Fruit fly (Drosophila melanogaster) whole organism, embryonic: Measurements from ENCODE around the gene net.

ENCODE experiments used
- Asciz ChIP-seq: fragments of 200-800 bp; sonication (Bioruptor generic); optimal IDR thresholded peaks from 2 replicates; lab custom pipeline; 2017; ENCODE audit warnings: missing biosample characterization, mild to moderate bottlenecking, missing genetic modification characterization, missing genetic modification reagents
- B-H1 ChIP-seq: fragments of 200-800 bp; sonication (Bioruptor generic); IDR thresholded peaks from 3 replicates; pipeline ENCODE4 v1.3.6; 2022; ENCODE audit warnings: missing biosample characterization, missing genetic modification characterization
- CG10209 ChIP-seq: fragments of 200-800 bp; sonication (Bioruptor generic); optimal IDR thresholded peaks from 3 replicates; lab custom pipeline; 2017; ENCODE audit warnings: missing biosample characterization, mild to moderate bottlenecking, missing genetic modification characterization, missing genetic modification reagents
- CG11560 ChIP-seq: fragments of 200-800 bp; sonication (Bioruptor generic); IDR thresholded peaks from 3 replicates; pipeline ENCODE4 v1.3.6; 2022; ENCODE audit warnings: missing biosample characterization, missing genetic modification characterization
- CG13123 ChIP-seq: fragments of 200-800 bp; sonication (Bioruptor generic); optimal IDR thresholded peaks from 2 replicates; lab custom pipeline; 2016; ENCODE audit warnings: missing biosample characterization, missing genetic modification characterization
- CG13775 ChIP-seq: fragments of 200-800 bp; sonication (Bioruptor generic); optimal IDR thresholded peaks from 3 replicates; lab custom pipeline; 2017; ENCODE audit warnings: missing biosample characterization, mild to moderate bottlenecking, missing genetic modification characterization
- CG16779 ChIP-seq: fragments of 200-800 bp; sonication (Bioruptor generic); IDR thresholded peaks from 2 replicates; pipeline ENCODE4 v1.3.6; 2022; ENCODE audit warnings: missing biosample characterization, missing genetic modification characterization
- CG16863 ChIP-seq: fragments of 200-800 bp; sonication (Bioruptor generic); optimal IDR thresholded peaks from 3 replicates; lab custom pipeline; 2016; ENCODE audit warnings: missing biosample characterization, missing genetic modification characterization
- CG17328 ChIP-seq: fragments of 200-800 bp; sonication (Bioruptor generic); IDR thresholded peaks from 2 replicates; pipeline ENCODE4 v1.3.6; 2022; ENCODE audit warnings: missing biosample characterization, missing genetic modification characterization
- CG17568 ChIP-seq: fragments of 200-800 bp; sonication (Bioruptor generic); optimal IDR thresholded peaks from 2 replicates; lab custom pipeline; 2018; ENCODE audit warnings: missing biosample characterization, mild to moderate bottlenecking, missing genetic modification characterization, moderate library complexity
- CG18764 ChIP-seq: fragments of 200-800 bp; sonication (Bioruptor generic); optimal IDR thresholded peaks from 3 replicates; lab custom pipeline; 2016; ENCODE audit warnings: missing biosample characterization, missing genetic modification characterization
- CG2712 ChIP-seq: fragments of 200-800 bp; optimal IDR thresholded peaks from 3 replicates; lab custom pipeline; 2019; ENCODE audit warnings: missing biosample characterization, mild to moderate bottlenecking, missing genetic modification characterization, moderate library complexity
- CG34422 ChIP-seq: fragments of 200-800 bp; sonication (Bioruptor generic); IDR thresholded peaks from 3 replicates; pipeline ENCODE4 v1.3.6; 2022; ENCODE audit warnings: missing biosample characterization, missing genetic modification characterization
- CG3995 ChIP-seq: fragments of 200-800 bp; sonication (Bioruptor generic); optimal IDR thresholded peaks from 3 replicates; lab custom pipeline; 2016; ENCODE audit warnings: missing biosample characterization, missing genetic modification characterization
- CG4282 ChIP-seq: fragments of 200-800 bp; sonication (Bioruptor generic); optimal IDR thresholded peaks from 2 replicates; lab custom pipeline; 2016; ENCODE audit warnings: missing biosample characterization, missing genetic modification characterization
- CG4730 ChIP-seq: fragments of 200-800 bp; sonication (Bioruptor generic); IDR thresholded peaks from 2 replicates; pipeline ENCODE4 v1.3.6; 2022; ENCODE audit warnings: missing biosample characterization, missing genetic modification characterization
- CG5245 ChIP-seq: fragments of 200-800 bp; sonication (Bioruptor generic); optimal IDR thresholded peaks from 3 replicates; lab custom pipeline; 2016; ENCODE audit warnings: missing biosample characterization, missing genetic modification characterization
- CG6813 ChIP-seq: fragments of 200-800 bp; sonication (Bioruptor generic); optimal IDR thresholded peaks from 2 replicates; lab custom pipeline; 2017; ENCODE audit warnings: missing biosample characterization, missing genetic modification characterization, mild to moderate bottlenecking, moderate library complexity, missing genetic modification reagents
- CG9727 ChIP-seq: fragments of 200-800 bp; sonication (Bioruptor generic); optimal IDR thresholded peaks from 3 replicates; lab custom pipeline; 2017; ENCODE audit warnings: missing biosample characterization, mild to moderate bottlenecking, missing genetic modification characterization
- Chrac-16 ChIP-seq: fragments of 200-800 bp; sonication (Bioruptor generic); optimal IDR thresholded peaks from 3 replicates; lab custom pipeline; 2016; ENCODE audit warnings: missing biosample characterization, missing genetic modification characterization
- Deaf1 ChIP-seq: fragments of 200-800 bp; optimal IDR thresholded peaks from 3 replicates; lab custom pipeline; 2019; ENCODE audit warnings: missing biosample characterization, mild to moderate bottlenecking, missing genetic modification characterization, moderate library complexity
- Doc3 ChIP-seq: fragments of 200-800 bp; sonication (Bioruptor generic); IDR thresholded peaks from 3 replicates; pipeline ENCODE4 v1.3.6; 2022; ENCODE audit warnings: missing biosample characterization, missing genetic modification characterization; ENCODE audit not compliant: partially characterized antibody
- Elba2 ChIP-seq: fragments of 200-800 bp; sonication (Bioruptor generic); optimal IDR thresholded peaks from 3 replicates; lab custom pipeline; 2016; ENCODE audit warnings: missing biosample characterization, missing genetic modification characterization
- Gug ChIP-seq: fragments of 200-800 bp; sonication (Bioruptor generic); IDR thresholded peaks from 4 replicates; pipeline ENCODE4 v1.3.6; 2022; ENCODE audit warnings: missing biosample characterization, missing genetic modification characterization
- HLH54F ChIP-seq: fragments of 200-800 bp; sonication (Bioruptor generic); optimal IDR thresholded peaks from 3 replicates; lab custom pipeline; 2016; ENCODE audit warnings: missing biosample characterization, missing genetic modification characterization
- HmgZ ChIP-seq: fragments of 200-800 bp; sonication (Bioruptor generic); optimal IDR thresholded peaks from 2 replicates; lab custom pipeline; 2018; ENCODE audit warnings: missing biosample characterization, mild to moderate bottlenecking, missing genetic modification characterization
- Lim3 ChIP-seq: fragments of 200-800 bp; sonication (Bioruptor generic); IDR thresholded peaks from 2 replicates; pipeline ENCODE4 v1.3.6; 2022; ENCODE audit warnings: missing biosample characterization, missing genetic modification characterization
- MESR4 ChIP-seq: fragments of 200-800 bp; sonication (Bioruptor generic); optimal IDR thresholded peaks from 2 replicates; lab custom pipeline; 2018; ENCODE audit warnings: missing biosample characterization, mild to moderate bottlenecking, missing genetic modification characterization, moderate library complexity
- Meics ChIP-seq: fragments of 200-800 bp; sonication (Bioruptor generic); optimal IDR thresholded peaks from 2 replicates; lab custom pipeline; 2017; ENCODE audit warnings: missing biosample characterization, mild to moderate bottlenecking, missing genetic modification characterization
- Opbp ChIP-seq: fragments of 200-800 bp; sonication (Bioruptor generic); IDR thresholded peaks from 3 replicates; pipeline ENCODE4 v1.3.6; 2022; ENCODE audit warnings: missing biosample characterization, missing genetic modification characterization; ENCODE audit not compliant: partially characterized antibody
- Six4 ChIP-seq: fragments of 200-800 bp; sonication (Bioruptor generic); optimal IDR thresholded peaks from 2 replicates; lab custom pipeline; 2016; ENCODE audit warnings: missing biosample characterization, missing genetic modification characterization
- Sox102F ChIP-seq: fragments of 200-800 bp; sonication (Bioruptor generic); optimal IDR thresholded peaks from 2 replicates; lab custom pipeline; 2018; ENCODE audit warnings: missing biosample characterization, mild to moderate bottlenecking, missing genetic modification characterization, moderate library complexity
- abd-A ChIP-seq: fragments of 200-800 bp; sonication (Bioruptor generic); optimal IDR thresholded peaks from 3 replicates; lab custom pipeline; 2019; ENCODE audit warnings: missing biosample characterization, mild to moderate bottlenecking, missing genetic modification characterization, moderate library complexity
- ato ChIP-seq: fragments of 200-800 bp; sonication (Bioruptor generic); IDR thresholded peaks from 2 replicates; pipeline ENCODE4 v1.3.6; 2022; ENCODE audit warnings: missing biosample characterization, missing genetic modification characterization; ENCODE audit not compliant: partially characterized antibody
- bigmax ChIP-seq: fragments of 200-800 bp; sonication (Bioruptor generic); optimal IDR thresholded peaks from 2 replicates; lab custom pipeline; 2018; ENCODE audit warnings: missing biosample characterization, mild to moderate bottlenecking, missing genetic modification characterization
- da ChIP-seq: fragments of 200-800 bp; sonication (Bioruptor generic); optimal IDR thresholded peaks from 2 replicates; lab custom pipeline; 2016; ENCODE audit warnings: missing biosample characterization, missing genetic modification characterization
- dmrt11E ChIP-seq: fragments of 200-800 bp; sonication (Bioruptor generic); optimal IDR thresholded peaks from 3 replicates; lab custom pipeline; 2018; ENCODE audit warnings: missing biosample characterization, mild to moderate bottlenecking, missing genetic modification characterization, moderate library complexity
- dmrt99B ChIP-seq: fragments of 200-800 bp; sonication (Bioruptor generic); optimal IDR thresholded peaks from 2 replicates; lab custom pipeline; 2018; ENCODE audit warnings: missing biosample characterization, mild to moderate bottlenecking, missing genetic modification characterization, moderate library complexity
- dpn ChIP-seq, 2 experiments: fragments of 200-800 bp; sonication (Bioruptor generic); optimal IDR thresholded peaks; 3 replicates each; lab custom pipeline; 2016; ENCODE audit warnings: missing biosample characterization in 2 of 2, missing genetic modification characterization in 2 of 2
- emc ChIP-seq: fragments of 200-800 bp; sonication (Bioruptor generic); optimal IDR thresholded peaks from 2 replicates; lab custom pipeline; 2016; ENCODE audit warnings: missing biosample characterization, missing genetic modification characterization
- eve ChIP-seq, 2 experiments: fragments of >200 bp; optimal IDR thresholded peaks; 2 replicates each; lab custom pipeline; 2017; ENCODE audit warnings: missing biosample characterization in 2 of 2, missing genetic modification characterization in 2 of 2
- ftz-f1 ChIP-seq: fragments of 200-800 bp; sonication (Bioruptor generic); optimal IDR thresholded peaks from 2 replicates; lab custom pipeline; 2016; ENCODE audit warnings: missing biosample characterization, missing genetic modification characterization
- grau ChIP-seq: fragments of 200-800 bp; optimal IDR thresholded peaks from 3 replicates; lab custom pipeline; 2019; ENCODE audit warnings: missing biosample characterization, mild to moderate bottlenecking, missing genetic modification characterization, moderate library complexity
- ham ChIP-seq: fragments of 200-800 bp; sonication (Bioruptor generic); IDR thresholded peaks from 2 replicates; pipeline ENCODE4 v1.3.6; 2022; ENCODE audit warnings: missing biosample characterization, missing genetic modification characterization
- insv ChIP-seq, 2 experiments: fragments of 200-800 bp; sonication (Bioruptor generic); optimal IDR thresholded peaks; 3 replicates each; lab custom pipeline; 2016 to 2018; ENCODE audit warnings: missing biosample characterization in 2 of 2, missing genetic modification characterization in 2 of 2
- lmd ChIP-seq: fragments of 200-800 bp; sonication (Bioruptor generic); IDR thresholded peaks from 2 replicates; pipeline ENCODE4 v1.3.6; 2022; ENCODE audit warnings: missing biosample characterization, missing genetic modification characterization
- mirr ChIP-seq: fragments of 200-800 bp; sonication (Bioruptor generic); optimal IDR thresholded peaks from 3 replicates; lab custom pipeline; 2018; ENCODE audit warnings: missing biosample characterization, mild to moderate bottlenecking, missing genetic modification characterization
- mld ChIP-seq: fragments of 200-800 bp; sonication (Bioruptor generic); IDR thresholded peaks from 3 replicates; pipeline ENCODE4 v1.3.6; 2022; ENCODE audit warnings: missing biosample characterization, missing genetic modification characterization; ENCODE audit not compliant: partially characterized antibody
- nerfin-2 ChIP-seq: fragments of 200-800 bp; sonication (Bioruptor generic); IDR thresholded peaks from 2 replicates; pipeline ENCODE4 v1.3.6; 2022; ENCODE audit warnings: missing biosample characterization, missing genetic modification characterization; ENCODE audit not compliant: partially characterized antibody
- pho ChIP-seq: fragments of 200-800 bp; sonication (Bioruptor generic); optimal IDR thresholded peaks from 2 replicates; lab custom pipeline; 2016; ENCODE audit warnings: missing biosample characterization, missing genetic modification characterization
- zen ChIP-seq: fragments of 200-800 bp; sonication (Bioruptor generic); optimal IDR thresholded peaks from 3 replicates; lab custom pipeline; 2018; ENCODE audit warnings: missing biosample characterization, mild to moderate bottlenecking, missing genetic modification characterization, moderate library complexity

Gene net

DNA sequence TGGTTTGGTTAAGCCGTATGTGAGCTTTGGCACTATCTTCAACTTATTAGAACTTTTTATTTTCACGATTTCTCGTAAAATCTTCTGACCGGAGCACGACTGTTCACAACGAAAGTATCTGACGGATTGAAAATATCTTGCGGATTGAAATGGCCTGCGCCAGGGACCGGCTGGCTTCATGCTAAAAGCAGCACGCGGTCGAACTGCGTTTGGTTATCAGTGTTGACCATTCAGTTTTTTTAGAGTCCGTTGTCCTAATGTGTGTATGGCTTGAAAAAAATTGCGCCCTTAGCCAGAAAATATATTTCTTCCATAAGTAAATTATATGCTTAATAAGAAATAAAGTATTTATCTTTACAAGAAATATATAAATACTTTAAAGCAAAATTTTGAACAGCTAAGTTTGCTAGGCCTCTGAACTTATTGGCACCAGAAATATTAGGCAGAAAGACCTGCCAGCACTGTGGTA lies at the start of gene net (continued):
- peak in 1 of 2 experiments; percentile 58 for TF ChIP-seq eve (GFP tag; optimal IDR thresholded peaks at IDR 0.05; lab: Kevin White, UChicago)
- peak; percentile 50; the same call in 1 of the 2 replicates for TF ChIP-seq lmd (GFP tag; lab: Robert Waterston, UW)
- TF ChIP-seq ato: no peak
- peak; percentile 26 for TF ChIP-seq CG18764 (GFP tag; lab: Kevin White, UChicago)
- peak; percentile 27 for TF ChIP-seq CG3995 (GFP tag; lab: Kevin White, UChicago)
- TF ChIP-seq da: no peak
- TF ChIP-seq CG10209 (GFP tag; lab: Kevin White, UChicago): peak; percentile 60
- peak in 1 of 2 experiments; percentile 52 for TF ChIP-seq insv (GFP tag; optimal IDR thresholded peaks at IDR 0.05; lab: Kevin White, UChicago)
- TF ChIP-seq dmrt11E (tag; lab: Kevin White, UChicago): peak; percentile 65
- no peak for TF ChIP-seq CG13123 (GFP tag; lab: Kevin White, UChicago)
- no peak for TF ChIP-seq CG16779 (GFP tag; lab: Robert Waterston, UW)
- no peak for TF ChIP-seq CG11560 (tag; lab: Robert Waterston, UW)
- no peak for TF ChIP-seq Gug
- no peak for TF ChIP-seq CG16863 (GFP tag; lab: Kevin White, UChicago)
- peak; percentile 87 for TF ChIP-seq grau (tag; lab: Kevin White, UChicago)
- TF ChIP-seq Sox102F (GFP tag; lab: Kevin White, UChicago): peak; percentile 34
- TF ChIP-seq CG4282 (GFP tag; lab: Kevin White, UChicago): no peak
- no peak for TF ChIP-seq Doc3
- peak; percentile 49 for TF ChIP-seq zen (tag; lab: Kevin White, UChicago)
- TF ChIP-seq CG4730: no peak
- TF ChIP-seq Lim3 (GFP tag; lab: Robert Waterston, UW): no peak
- peak; percentile 84 for TF ChIP-seq Meics (GFP tag; lab: Kevin White, UChicago)
- TF ChIP-seq CG9727 (GFP tag; lab: Kevin White, UChicago): peak; percentile 42
- no peak; the same call in 2 of the 3 replicates for TF ChIP-seq CG34422
- peak; percentile 79 for TF ChIP-seq HmgZ (tag; lab: Kevin White, UChicago)
- no peak for TF ChIP-seq CG5245
- peak; percentile 31 for TF ChIP-seq CG6813 (GFP tag; lab: Kevin White, UChicago)
- no peak for TF ChIP-seq B-H1 (GFP tag; lab: Robert Waterston, UW)
- TF ChIP-seq Elba2 (GFP tag; lab: Kevin White, UChicago): no peak
- TF ChIP-seq mld (GFP tag; lab: Robert Waterston, UW): no peak
- peak; percentile 80 for TF ChIP-seq CG2712 (tag; lab: Kevin White, UChicago)
- TF ChIP-seq CG17328: no peak
- TF ChIP-seq bigmax: no peak
- TF ChIP-seq Deaf1 (tag; lab: Kevin White, UChicago): peak; percentile 60
- peak; percentile 59 for TF ChIP-seq CG13775 (GFP tag; lab: Kevin White, UChicago)
- peak; percentile 69 for TF ChIP-seq CG17568 (GFP tag; lab: Kevin White, UChicago)
- TF ChIP-seq dmrt99B (tag; lab: Kevin White, UChicago): peak; percentile 76
- TF ChIP-seq pho (GFP tag; lab: Kevin White, UChicago): peak; percentile 5
- no peak for TF ChIP-seq ham
- no peak for TF ChIP-seq HLH54F (GFP tag; lab: Kevin White, UChicago)
- no peak for TF ChIP-seq Opbp
- peak; percentile 3 for TF ChIP-seq ftz-f1
- no peak for TF ChIP-seq MESR4
- peak in 1 of 2 experiments; percentile 61 for TF ChIP-seq dpn (GFP tag; optimal IDR thresholded peaks at IDR 0.05; lab: Kevin White, UChicago)
- no peak for TF ChIP-seq nerfin-2 (GFP tag; lab: Robert Waterston, UW)
- peak; percentile 44 for TF ChIP-seq Six4 (GFP tag; lab: Kevin White, UChicago)
- TF ChIP-seq Chrac-16 (GFP tag; lab: Kevin White, UChicago): peak; percentile 37
- no peak for TF ChIP-seq abd-A (tag; lab: Kevin White, UChicago)
- peak; percentile 14 for TF ChIP-seq mirr (GFP tag; lab: Kevin White, UChicago)
- TF ChIP-seq emc (GFP tag; lab: Kevin White, UChicago): no peak
- peak; percentile 48 for TF ChIP-seq Asciz (GFP tag; lab: Kevin White, UChicago)
